Fruit fly (Drosophila melanogaster): ENCODE measurements around the gene GCC185.

Gene GCC185

dm6 chr3R:11969217-11969616, 41.4 kb upstream of the GCC185 start:
- TF ChIP-seq Mrtf (GFP tag; IDR thresholded peaks at IDR 0.05) (no peak), ab (GFP tag; optimal IDR thresholded peaks at IDR 0.05) (no peak), CG17361 (GFP tag; IDR thresholded peaks at IDR 0.05) (no peak), CG14014 (GFP tag; IDR thresholded peaks at IDR 0.05) (0 out of 2 replicates have a peak, but pooled peaks have one; percentile 18), cato (GFP tag; optimal IDR thresholded peaks at IDR 0.05; ENCODE audit: borderline replicate concordance) (no peak), CG13775 (GFP tag; optimal IDR thresholded peaks at IDR 0.05) (no peak), CG31365 (tag; optimal IDR thresholded peaks at IDR 0.05) (no peak), gce (GFP tag; IDR thresholded peaks at IDR 0.05) (no peak), CG13424 (tag; optimal IDR thresholded peaks at IDR 0.05) (peak; percentile 30), wor (GFP tag; IDR thresholded peaks at IDR 0.05) (no peak), CG3838 (GFP tag; optimal IDR thresholded peaks at IDR 0.05) (no peak), CG1529 (GFP tag; optimal IDR thresholded peaks at IDR 0.05) (no peak), CG10147 (GFP tag; optimal IDR thresholded peaks at IDR 0.05) (no peak), Ada2b (GFP tag; IDR thresholded peaks at IDR 0.05) (no peak), chm (GFP tag; IDR thresholded peaks at IDR 0.05) (no peak), Meics (GFP tag; optimal IDR thresholded peaks at IDR 0.05) (no peak), maf-S (GFP tag; optimal IDR thresholded peaks at IDR 0.05) (no peak), Taf1 (GFP tag; IDR thresholded peaks at IDR 0.05) (no peak), nmo (GFP tag; optimal IDR thresholded peaks at IDR 0.05) (peak; percentile 20), jigr1 (GFP tag; IDR thresholded peaks at IDR 0.05) (no peak), CG12071 (GFP tag; optimal IDR thresholded peaks at IDR 0.05) (no peak), Ssrp (tag; optimal IDR thresholded peaks at IDR 0.05) (no peak), CG16813 (GFP tag; IDR thresholded peaks at IDR 0.05; ENCODE audit: partially characterized antibody) (no peak), Stat92E (GFP tag; optimal IDR thresholded peaks at IDR 0.05) (no peak), CG2202 (tag; optimal IDR thresholded peaks at IDR 0.05) (no peak), CG9817 (tag; optimal IDR thresholded peaks at IDR 0.05) (peak; percentile 24), CG3281 (GFP tag; optimal IDR thresholded peaks at IDR 0.05) (peak; percentile 8), CG3847 (GFP tag; IDR thresholded peaks at IDR 0.05) (0 out of 2 replicates have a peak, but pooled peaks have one; percentile 5), dmrt99B (tag; optimal IDR thresholded peaks at IDR 0.05) (no peak), sisA (GFP tag; IDR thresholded peaks at IDR 0.05) (no peak), kni (GFP tag; optimal IDR thresholded peaks at IDR 0.05) (no peak), NK7.1 (GFP tag; optimal IDR thresholded peaks at IDR 0.05) (no peak), NfI (GFP tag; optimal IDR thresholded peaks at IDR 0.05) (peak; percentile 3), CG15073 (GFP tag; optimal IDR thresholded peaks at IDR 0.05) (no peak), fd3F (GFP tag; optimal IDR thresholded peaks at IDR 0.05) (peak; percentile 1), CG2116 (GFP tag; optimal IDR thresholded peaks at IDR 0.05) (no peak), row (GFP tag; IDR thresholded peaks at IDR 0.05) (peak; percentile 45; the same call in 2 of the 3 replicates), org-1 (GFP tag; optimal IDR thresholded peaks at IDR 0.05) (no peak), emc (GFP tag; optimal IDR thresholded peaks at IDR 0.05) (no peak), zen2 (GFP tag; IDR thresholded peaks at IDR 0.05; ENCODE audit: partially characterized antibody) (no peak), CG10366 (GFP tag; IDR thresholded peaks at IDR 0.05) (no peak), Xrp1 (GFP tag; IDR thresholded peaks at IDR 0.05) (no peak), Tbp (GFP tag; optimal IDR thresholded peaks at IDR 0.05) (no peak), CG17359 (tag; optimal IDR thresholded peaks at IDR 0.05) (no peak), CG1233 (GFP tag; optimal IDR thresholded peaks at IDR 0.05) (no peak), Dbx (GFP tag; IDR thresholded peaks at IDR 0.05) (no peak), dimm (GFP tag; IDR thresholded peaks at IDR 0.05) (no peak), CG33557 (GFP tag; optimal IDR thresholded peaks at IDR 0.05) (no peak), PHDP (tag; optimal IDR thresholded peaks at IDR 0.05) (peak; percentile 19), ems (GFP tag; optimal IDR thresholded peaks at IDR 0.05) (no peak), chinmo (GFP tag; IDR thresholded peaks at IDR 0.05; ENCODE audit: partially characterized antibody) (no peak), CG7556 (GFP tag; optimal IDR thresholded peaks at IDR 0.05) (no peak)

Measured in whole organism, embryonic.